Worm (Caenorhabditis elegans): ENCODE results near the gene cdk-1.

- TF ChIP-seq ama-1 (optimal IDR thresholded peaks at IDR 0.05): peak; percentile 57
- TF ChIP-seq flt-1 (GFP tag; IDR thresholded peaks at IDR 0.05): no peak
- no peak for TF ChIP-seq tbx-37 (GFP tag; conservative IDR thresholded peaks at IDR 0.05)
- no peak for TF ChIP-seq ceh-13 (GFP tag; optimal IDR thresholded peaks at IDR 0.05)
- no peak for TF ChIP-seq sea-1 (GFP tag; conservative IDR thresholded peaks at IDR 0.05)
- no peak for TF ChIP-seq B0310.2 (tag; optimal IDR thresholded peaks at IDR 0.05)
- no peak for TF ChIP-seq F13C5.2 (tag; optimal IDR thresholded peaks at IDR 0.05)
- TF ChIP-seq pes-1 (GFP tag; IDR thresholded peaks at IDR 0.05): no peak
- TF ChIP-seq ceh-36 (tag; optimal IDR thresholded peaks at IDR 0.05): no peak
- no peak for TF ChIP-seq hmbx-1 (tag; optimal IDR thresholded peaks at IDR 0.05)
- no peak for TF ChIP-seq hmg-4 (GFP tag; optimal IDR thresholded peaks at IDR 0.05)
- no peak for TF ChIP-seq hnd-1 (tag; optimal IDR thresholded peaks at IDR 0.05)
These were observed 30.0 kb upstream of the cdk-1 start for ce11 chrIII:9717243-9717642.
